Worm (Caenorhabditis elegans): ENCODE data around the gene B0244.9.

Gene B0244.9

ce11 chrIII:5706077-5706627 is 24.7 kb downstream of the B0244.9 start, which contains the start of gene rpl-23 (continued):
- TF ChIP-seq saeg-2 (GFP tag; IDR thresholded peaks at IDR 0.05), result 0 out of 2 replicates have a peak, but pooled peaks have one; percentile 14
- TF ChIP-seq lin-1 (GFP tag; IDR thresholded peaks at IDR 0.05), result no peak
- no peak for TF ChIP-seq lin-39 (tag; optimal IDR thresholded peaks at IDR 0.05)
- TF ChIP-seq unc-130 (GFP tag; optimal IDR thresholded peaks at IDR 0.05), result peak; percentile 56
- TF ChIP-seq T26A8.4 (GFP tag; IDR thresholded peaks at IDR 0.05), result peak; percentile 84
- no peak for TF ChIP-seq fos-1 (tag; optimal IDR thresholded peaks at IDR 0.05)
- TF ChIP-seq daf-19 (GFP tag; conservative IDR thresholded peaks at IDR 0.05), result no peak
- TF ChIP-seq skn-1 (tag; optimal IDR thresholded peaks at IDR 0.05), result no peak
- no peak for TF ChIP-seq lin-29 (GFP tag; IDR thresholded peaks at IDR 0.05)
- peak in 1 of 2 experiments; percentile 38 for TF ChIP-seq daf-16 (GFP tag; optimal IDR thresholded peaks at IDR 0.05)
- peak; percentile 72 for TF ChIP-seq daf-16 (tag; optimal IDR thresholded peaks at IDR 0.05)
- TF ChIP-seq zag-1 (tag; optimal IDR thresholded peaks at IDR 0.05), result no peak
- TF ChIP-seq php-3 (GFP tag; IDR thresholded peaks at IDR 0.05), result no peak
- peak; percentile 61 for TF ChIP-seq vab-7 (GFP tag; IDR thresholded peaks at IDR 0.05)
- TF ChIP-seq lin-13 (GFP tag; optimal IDR thresholded peaks at IDR 0.05), result peak; percentile 90
- TF ChIP-seq snpc-1.2 (GFP tag; IDR thresholded peaks at IDR 0.05), result no peak
- TF ChIP-seq mes-2 (tag; optimal IDR thresholded peaks at IDR 0.05; ENCODE audit: poor library complexity, severe bottlenecking), result peak; percentile 92
- no peak for TF ChIP-seq aly-2 (tag; optimal IDR thresholded peaks at IDR 0.05)
- TF ChIP-seq dmd-9 (GFP tag; IDR thresholded peaks at IDR 0.05), result no peak
- no peak for TF ChIP-seq snpc-4 (tag; optimal IDR thresholded peaks at IDR 0.05)
- TF ChIP-seq lsy-2 (tag; optimal IDR thresholded peaks at IDR 0.05), result peak; percentile 83 to 96
- no peak for TF ChIP-seq nhr-41 (GFP tag; IDR thresholded peaks at IDR 0.05)
- peak; percentile 74; the same call in 1 of the 2 replicates for TF ChIP-seq arid-1 (GFP tag; conservative IDR thresholded peaks at IDR 0.05)
- peak; percentile 65; the same call in 1 of the 2 replicates for TF ChIP-seq tra-1 (GFP tag; IDR thresholded peaks at IDR 0.05)
- TF ChIP-seq aha-1 (tag), result peak; percentile 97
- TF ChIP-seq tag-97 (GFP tag; IDR thresholded peaks at IDR 0.05), result no peak
- TF ChIP-seq lim-7 (GFP tag; IDR thresholded peaks at IDR 0.05), result 0 out of 2 replicates have a peak, but pooled peaks have one; percentile 52
- TF ChIP-seq nhr-28 (tag; optimal IDR thresholded peaks at IDR 0.05), result peak; percentile 83
- no peak for TF ChIP-seq lir-3 (tag; optimal IDR thresholded peaks at IDR 0.05)
- peak; percentile 52 for TF ChIP-seq nhr-102 (tag; optimal IDR thresholded peaks at IDR 0.05)
- TF ChIP-seq duxl-1 (tag; optimal IDR thresholded peaks at IDR 0.05; ENCODE audit: poor library complexity), result no peak
- TF ChIP-seq cey-2 (tag; optimal IDR thresholded peaks at IDR 0.05; ENCODE audit: borderline replicate concordance, insufficient read depth), result no peak
- TF ChIP-seq ces-1 (GFP tag; optimal IDR thresholded peaks at IDR 0.05), result peak; percentile 63
- TF ChIP-seq Y75B8A.6 (GFP tag; IDR thresholded peaks at IDR 0.05), result no peak
- no peak for TF ChIP-seq nhr-10 (tag; optimal IDR thresholded peaks at IDR 0.05)
- no peak for TF ChIP-seq ceh-82 (tag; optimal IDR thresholded peaks at IDR 0.05)
- peak; percentile 92 for TF ChIP-seq hlh-30 (tag; optimal IDR thresholded peaks at IDR 0.05; ENCODE audit: insufficient read depth)
- no peak for TF ChIP-seq egl-27 (tag; optimal IDR thresholded peaks at IDR 0.05)
- no peak for TF ChIP-seq sdz-12 (GFP tag; optimal IDR thresholded peaks at IDR 0.05)
- no peak for TF ChIP-seq Y105C5A.15 (GFP tag; IDR thresholded peaks at IDR 0.05)
- TF ChIP-seq ceh-32 (tag; optimal IDR thresholded peaks at IDR 0.05; ENCODE audit: poor library complexity), result no peak
- no peak; the same call in 1 of the 2 replicates for TF ChIP-seq madf-9 (GFP tag; conservative IDR thresholded peaks at IDR 0.05)
- peak; percentile 54 for TF ChIP-seq fkh-10 (GFP tag; optimal IDR thresholded peaks at IDR 0.05)
- TF ChIP-seq D1046.2 (GFP tag; IDR thresholded peaks at IDR 0.05), result no peak
- TF ChIP-seq R02D3.7 (tag; optimal IDR thresholded peaks at IDR 0.05), result peak; percentile 96
- peak; percentile 77 for TF ChIP-seq ama-1 (optimal IDR thresholded peaks at IDR 0.05)
- TF ChIP-seq zfp-3 (GFP tag; conservative IDR thresholded peaks at IDR 0.05), result no peak
- TF ChIP-seq nhr-25 (tag; optimal IDR thresholded peaks at IDR 0.05; ENCODE audit: borderline replicate concordance, insufficient read depth), result peak; percentile 36
- TF ChIP-seq dve-1 (tag; optimal IDR thresholded peaks at IDR 0.05; ENCODE audit: insufficient read depth), result peak; percentile 94
- peak; percentile 49; the same call in 1 of the 2 replicates for TF ChIP-seq ctbp-1 (GFP tag; IDR thresholded peaks at IDR 0.05)

All from whole organism, L4 larva.